Worm (Caenorhabditis elegans): ENCODE measurements around the gene T02G5.14.

T02G5.14 gene

DNA sequence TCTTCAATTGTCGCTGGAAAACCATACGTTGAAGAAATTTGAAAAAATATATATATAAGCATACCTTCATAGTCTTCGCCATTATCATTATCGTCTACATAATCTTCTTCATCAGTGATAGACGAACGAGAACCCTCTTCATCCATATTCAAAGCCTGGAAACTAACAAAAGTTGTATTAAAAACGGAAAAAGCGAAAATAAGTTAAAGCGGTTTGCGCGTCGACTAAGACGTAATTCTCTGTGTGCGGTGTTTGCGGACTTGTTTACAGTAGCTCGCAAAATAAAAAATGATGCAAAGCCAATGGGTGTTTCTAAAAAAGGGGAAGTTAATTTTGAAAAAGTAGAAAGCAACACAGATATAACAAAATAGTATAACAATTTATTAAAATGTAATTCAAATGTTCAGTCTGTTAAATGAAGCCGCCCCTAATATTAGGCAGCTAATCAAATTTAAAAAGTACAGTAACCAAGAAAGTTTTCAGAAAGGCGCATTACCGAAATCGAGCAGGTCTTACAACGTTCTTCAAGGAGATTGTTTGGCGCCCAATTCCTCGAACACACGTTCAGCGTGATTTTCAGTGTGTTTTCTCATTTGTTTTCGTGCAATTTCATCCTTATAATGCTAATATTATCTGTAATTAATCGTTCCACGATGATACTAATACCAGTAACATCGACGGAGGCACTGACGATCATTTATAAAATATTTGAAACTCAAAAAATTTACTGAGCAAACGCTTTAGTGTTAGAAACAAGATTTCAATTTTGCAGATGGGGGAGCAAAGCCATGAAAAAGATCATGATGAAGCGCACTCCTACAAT, 48.0 kb downstream of the T02G5.14 start, which contains the start of the genes T07F8.4 and gld-3:
T07F8.4 (minus strand) TSS at position 162 of the 823 bp plus-strand sequence.
gld-3 (plus strand) TSS at position 773 of the 823 bp plus-strand sequence.
- TF ChIP-seq hmg-11 (tag; optimal IDR thresholded peaks at IDR 0.05) (no peak), lin-15B (tag; optimal IDR thresholded peaks at IDR 0.05) (peak; percentile 36), ZK546.5 (tag; optimal IDR thresholded peaks at IDR 0.05) (no peak), fos-1 (tag; optimal IDR thresholded peaks at IDR 0.05) (no peak), R02D3.7 (tag; optimal IDR thresholded peaks at IDR 0.05) (no peak), nfya-1 (tag; optimal IDR thresholded peaks at IDR 0.05; ENCODE audit: insufficient read depth) (peak; percentile 83), elt-1 (tag; optimal IDR thresholded peaks at IDR 0.05) (no peak), nhr-25 (tag; optimal IDR thresholded peaks at IDR 0.05) (peak; percentile 14)

DNA sequence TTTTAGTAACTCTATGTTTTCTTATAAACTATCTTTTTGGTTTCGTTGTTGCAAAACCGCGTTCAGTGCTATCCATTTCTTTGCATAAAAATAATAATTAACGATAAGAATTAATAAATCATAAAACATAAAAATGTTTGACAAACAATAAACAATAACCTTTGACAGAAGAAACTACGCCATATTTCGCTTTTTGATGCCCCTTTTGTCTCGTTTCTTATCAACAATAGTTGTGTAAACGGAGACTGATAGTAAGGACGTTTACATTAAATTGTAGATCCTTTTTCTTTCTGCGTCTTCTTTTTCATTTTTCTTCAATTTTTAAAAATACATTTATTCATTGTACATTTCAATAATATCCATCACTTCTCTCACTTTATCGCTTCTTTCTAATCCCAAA, 54.9 kb downstream of the T02G5.14 start:
- TF ChIP-seq jun-1 (tag; optimal IDR thresholded peaks at IDR 0.05) (no peak), mdl-1 (tag; optimal IDR thresholded peaks at IDR 0.05) (no peak), egl-5 (tag; optimal IDR thresholded peaks at IDR 0.05) (no peak), pqm-1 (tag; optimal IDR thresholded peaks at IDR 0.05) (peak; percentile 86), ztf-4 (tag; optimal IDR thresholded peaks at IDR 0.05) (no peak), nfya-1 (tag; optimal IDR thresholded peaks at IDR 0.05; ENCODE audit: insufficient read depth) (no peak), elt-2 (tag; optimal IDR thresholded peaks at IDR 0.05) (peak; percentile 82), lin-39 (tag; optimal IDR thresholded peaks at IDR 0.05) (no peak), ZK546.5 (tag; optimal IDR thresholded peaks at IDR 0.05) (no peak), snpc-4 (tag; optimal IDR thresholded peaks at IDR 0.05) (no peak), nhr-237 (tag; optimal IDR thresholded peaks at IDR 0.05) (no peak), nhr-43 (tag; optimal IDR thresholded peaks at IDR 0.05; ENCODE audit: poor library complexity, severe bottlenecking) (no peak), elt-1 (tag; optimal IDR thresholded peaks at IDR 0.05) (no peak), pha-4 (tag; optimal IDR thresholded peaks at IDR 0.05) (peak; percentile 76)
